Fruit fly (Drosophila melanogaster): Measurements from ENCODE around the gene cyst.

cyst gene

DNA sequence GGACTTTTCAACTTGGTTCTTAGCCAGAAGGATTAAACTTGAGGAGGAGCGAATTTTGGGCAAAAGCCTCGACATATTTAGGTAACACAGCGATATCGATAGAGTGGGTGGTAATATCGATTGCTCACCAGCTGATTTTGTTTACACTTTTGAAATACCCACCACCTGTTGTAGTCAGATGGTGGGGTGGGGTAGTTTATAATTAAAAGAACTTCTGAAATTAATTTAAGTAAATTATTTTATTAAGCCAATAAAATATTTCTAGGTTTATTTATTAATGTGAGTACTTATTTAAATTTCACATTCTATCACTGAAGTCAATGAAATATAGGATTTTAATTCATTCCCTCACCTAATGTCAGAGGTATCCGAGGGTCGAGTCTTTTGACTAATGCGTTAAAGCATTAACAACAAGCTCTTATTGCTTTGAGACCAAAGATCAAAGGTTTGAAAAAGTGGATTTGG is 18.5 kb downstream of the cyst start, which contains the start of the genes CG10194 and CG18094 (continued):
- TF ChIP-seq Pdp1 (GFP tag; optimal IDR thresholded peaks at IDR 0.05) (peak; percentile 2 to 81), CG34224 (GFP tag; IDR thresholded peaks at IDR 0.05; ENCODE audit: partially characterized antibody) (peak; percentile 78), CG11085 (GFP tag; IDR thresholded peaks at IDR 0.05) (no peak), toy (GFP tag; IDR thresholded peaks at IDR 0.05) (no peak), seq (GFP tag; IDR thresholded peaks at IDR 0.05) (peak; percentile 55; the same call in 1 of the 2 replicates), CG6175 (GFP tag; IDR thresholded peaks at IDR 0.05) (no peak), CG32767 (GFP tag; IDR thresholded peaks at IDR 0.05) (no peak), CG13123 (GFP tag; optimal IDR thresholded peaks at IDR 0.05) (no peak), org-1 (GFP tag; optimal IDR thresholded peaks at IDR 0.05) (no peak), kah (GFP tag; optimal IDR thresholded peaks at IDR 0.05) (peak; percentile 100), ash1 (GFP tag; optimal IDR thresholded peaks at IDR 0.05) (no peak), CG10209 (GFP tag; optimal IDR thresholded peaks at IDR 0.05) (peak; percentile 29), dmrt11E (tag; optimal IDR thresholded peaks at IDR 0.05) (no peak), tna (GFP tag; IDR thresholded peaks at IDR 0.05; ENCODE audit: partially characterized antibody) (0 out of 2 replicates have a peak, but pooled peaks have one; percentile 26), CG12744 (GFP tag; optimal IDR thresholded peaks at IDR 0.05) (no peak), CG16813 (GFP tag; IDR thresholded peaks at IDR 0.05; ENCODE audit: partially characterized antibody) (peak; percentile 44; the same call in 2 of the 3 replicates), CG7963 (GFP tag; IDR thresholded peaks at IDR 0.05; ENCODE audit: partially characterized antibody) (no peak), Dek (tag; optimal IDR thresholded peaks at IDR 0.05) (peak; percentile 25), stwl (tag; optimal IDR thresholded peaks at IDR 0.05) (peak; percentile 9), CG4854 (GFP tag; optimal IDR thresholded peaks at IDR 0.05) (no peak), CG4404 (GFP tag; IDR thresholded peaks at IDR 0.05) (no peak), dmrt99B (tag; optimal IDR thresholded peaks at IDR 0.05) (no peak), ab (GFP tag; optimal IDR thresholded peaks at IDR 0.05) (no peak), dysf (GFP tag; IDR thresholded peaks at IDR 0.05) (no peak), gfzf (GFP tag; optimal IDR thresholded peaks at IDR 0.05) (no peak), ato (GFP tag; IDR thresholded peaks at IDR 0.05; ENCODE audit: partially characterized antibody) (no peak), bcd (GFP tag; optimal IDR thresholded peaks at IDR 0.05) (no peak), Dll (GFP tag; IDR thresholded peaks at IDR 0.05; ENCODE audit: partially characterized antibody) (peak; percentile 72), CG4282 (GFP tag; optimal IDR thresholded peaks at IDR 0.05) (no peak), sima (GFP tag; optimal IDR thresholded peaks at IDR 0.05) (no peak)

DNA sequence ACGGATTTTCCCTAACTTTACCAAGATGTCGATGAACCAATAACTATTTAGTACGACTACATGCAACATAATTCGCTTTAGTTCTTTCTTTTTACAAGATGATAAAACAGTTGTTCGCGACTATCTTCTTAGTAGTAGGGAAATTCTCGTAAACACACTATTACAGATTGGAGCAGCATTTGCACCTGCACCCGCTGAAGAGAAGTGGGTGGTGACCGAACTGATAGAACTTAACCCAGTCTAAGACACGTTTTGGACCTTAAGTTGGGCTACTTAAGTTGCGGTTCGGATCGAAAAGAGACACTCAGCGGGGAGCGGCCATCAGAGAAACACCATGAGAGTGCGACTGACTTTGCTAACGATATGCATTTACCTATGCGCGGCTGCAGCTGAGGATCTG is 21.4 kb downstream of the cyst start, which contains the start of gene CG13083:
CG13083 (plus strand) TSS at position 301 of the 400 bp plus-strand sequence.
- TF ChIP-seq Nf-YC (tag; optimal IDR thresholded peaks at IDR 0.05), result no peak
- TF ChIP-seq CG11247 (GFP tag; IDR thresholded peaks at IDR 0.05), result no peak
- no peak for TF ChIP-seq pfk (GFP tag; optimal IDR thresholded peaks at IDR 0.05)
- no peak for TF ChIP-seq CrebB (tag; optimal IDR thresholded peaks at IDR 0.05)
- TF ChIP-seq sisA (GFP tag; IDR thresholded peaks at IDR 0.05), result no peak
- TF ChIP-seq gce (GFP tag; IDR thresholded peaks at IDR 0.05), result no peak
- TF ChIP-seq CG5953 (GFP tag; IDR thresholded peaks at IDR 0.05), result no peak
- no peak for TF ChIP-seq CG14667 (GFP tag; IDR thresholded peaks at IDR 0.05)
- TF ChIP-seq CG2129 (GFP tag; IDR thresholded peaks at IDR 0.05; ENCODE audit: partially characterized antibody), result no peak
- TF ChIP-seq CG12071 (GFP tag; optimal IDR thresholded peaks at IDR 0.05), result no peak
- TF ChIP-seq CG4730 (GFP tag; IDR thresholded peaks at IDR 0.05), result no peak
- no peak for TF ChIP-seq CG17361 (GFP tag; IDR thresholded peaks at IDR 0.05)
